Worm (Caenorhabditis elegans): ENCODE results near the gene prx-3.
A peak's percentile ranks its signal among the peaks of the same experiment; 100 is the strongest.

The prx-3 gene

DNA sequence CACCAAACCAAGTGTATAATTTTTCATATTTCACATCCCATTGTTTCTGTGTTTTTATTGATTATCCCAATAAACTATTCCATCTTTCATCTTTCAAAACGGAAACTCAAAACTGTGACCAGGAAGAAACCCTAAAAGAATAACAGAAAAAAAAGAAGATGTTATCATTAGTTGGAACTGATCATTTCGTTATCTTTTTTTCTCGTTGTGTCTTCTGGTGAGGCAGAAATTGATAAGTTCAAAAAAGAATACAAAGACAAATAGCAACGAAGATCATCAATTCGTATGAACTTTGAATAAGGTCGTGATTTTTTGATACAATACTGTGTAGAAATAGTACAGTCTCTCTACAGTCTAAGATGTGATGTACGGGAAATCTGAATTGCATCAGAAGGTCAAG, 30.9 kb downstream of the prx-3 start:
- TF ChIP-seq ceh-83 (GFP tag; optimal IDR thresholded peaks at IDR 0.05), result no peak
- no peak for TF ChIP-seq pha-4 (tag; optimal IDR thresholded peaks at IDR 0.05)
- TF ChIP-seq M03D4.4 (tag; optimal IDR thresholded peaks at IDR 0.05), result no peak
- TF ChIP-seq flh-1 (GFP tag; optimal IDR thresholded peaks at IDR 0.05), result no peak
- no peak for TF ChIP-seq nhr-237 (tag; optimal IDR thresholded peaks at IDR 0.05)
- no peak for TF ChIP-seq tbx-8 (GFP tag; optimal IDR thresholded peaks at IDR 0.05)
- TF ChIP-seq mab-5 (tag; optimal IDR thresholded peaks at IDR 0.05), result no peak
- no peak for TF ChIP-seq lin-32 (GFP tag; optimal IDR thresholded peaks at IDR 0.05)
- no peak for TF ChIP-seq bed-3 (GFP tag; optimal IDR thresholded peaks at IDR 0.05)
- no peak for TF ChIP-seq elt-1 (tag; optimal IDR thresholded peaks at IDR 0.05; ENCODE audit: borderline replicate concordance, insufficient read depth)
- TF ChIP-seq blmp-1 (tag; optimal IDR thresholded peaks at IDR 0.05), result no peak

DNA sequence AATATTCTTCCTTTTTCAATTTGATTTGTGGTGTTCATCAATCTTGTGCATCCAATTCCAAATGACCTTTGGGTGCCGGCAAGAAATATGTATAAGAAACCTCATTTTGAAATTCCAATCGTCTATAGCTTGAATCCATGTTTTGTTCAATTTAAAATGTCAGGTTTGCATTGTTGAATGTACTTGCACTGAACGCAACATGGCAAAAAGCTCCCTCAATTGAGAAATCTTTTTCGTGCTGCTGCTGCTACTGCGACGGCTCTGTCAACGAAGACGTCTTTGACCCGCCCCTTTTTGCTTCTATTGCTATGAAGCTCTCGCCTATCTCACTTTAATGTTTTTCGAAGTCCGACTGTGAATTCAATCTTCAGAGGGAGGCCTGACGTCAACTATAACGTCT, 37.5 kb downstream of the prx-3 start, which contains the start of gene lgc-58:
Gene lgc-58, plus strand, starts transcription at position 301 of the 400 bp plus-strand sequence.
- TF ChIP-seq drap-1 (GFP tag; optimal IDR thresholded peaks at IDR 0.05), result no peak
- no peak for TF ChIP-seq cnd-1 (tag; optimal IDR thresholded peaks at IDR 0.05)
- no peak for TF ChIP-seq lsy-2 (tag; optimal IDR thresholded peaks at IDR 0.05)
- no peak for TF ChIP-seq pha-4 (tag; optimal IDR thresholded peaks at IDR 0.05)
- no peak for TF ChIP-seq blmp-1 (tag; optimal IDR thresholded peaks at IDR 0.05)
- no peak for TF ChIP-seq unc-39 (tag; optimal IDR thresholded peaks at IDR 0.05)
- TF ChIP-seq tbx-8 (GFP tag; optimal IDR thresholded peaks at IDR 0.05), result no peak
- TF ChIP-seq elt-1 (tag; optimal IDR thresholded peaks at IDR 0.05; ENCODE audit: borderline replicate concordance, insufficient read depth), result no peak
- TF ChIP-seq ham-2 (GFP tag; optimal IDR thresholded peaks at IDR 0.05), result no peak
- no peak for TF ChIP-seq ceh-43 (GFP tag; optimal IDR thresholded peaks at IDR 0.05)
- TF ChIP-seq bed-3 (GFP tag; optimal IDR thresholded peaks at IDR 0.05), result no peak
- TF ChIP-seq snpc-4 (tag; optimal IDR thresholded peaks at IDR 0.05), result no peak
- no peak for TF ChIP-seq nhr-237 (tag; optimal IDR thresholded peaks at IDR 0.05)
- TF ChIP-seq sptf-1 (tag; optimal IDR thresholded peaks at IDR 0.05), result no peak
- TF ChIP-seq zip-8 (tag; optimal IDR thresholded peaks at IDR 0.05), result no peak
- TF ChIP-seq nhr-12 (tag; optimal IDR thresholded peaks at IDR 0.05), result no peak
- TF ChIP-seq nhr-28 (tag; optimal IDR thresholded peaks at IDR 0.05), result no peak

DNA sequence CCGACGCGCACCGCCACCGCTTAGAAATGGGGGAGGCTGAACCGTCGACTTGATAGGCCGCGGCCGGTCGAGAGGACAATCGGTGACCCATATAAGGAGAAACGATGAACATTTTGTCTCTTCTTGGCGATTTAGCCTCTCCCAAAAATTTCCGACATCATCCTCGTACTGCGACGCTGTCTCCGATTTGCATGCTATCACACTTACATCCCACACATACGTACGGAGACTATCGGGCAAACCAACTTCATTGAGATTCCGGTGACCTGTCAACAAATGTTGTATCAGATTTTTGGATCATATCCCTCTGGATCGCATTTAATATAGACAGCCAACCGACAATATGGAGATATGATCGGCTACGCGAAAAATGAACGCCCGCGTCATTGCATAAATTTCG, 46.1 kb downstream of the prx-3 start:
- TF ChIP-seq mep-1 (tag; optimal IDR thresholded peaks at IDR 0.05) (no peak), ceh-83 (GFP tag; optimal IDR thresholded peaks at IDR 0.05) (no peak), ham-2 (GFP tag; optimal IDR thresholded peaks at IDR 0.05) (peak; percentile 82), nhr-237 (tag; optimal IDR thresholded peaks at IDR 0.05) (no peak), snpc-4 (tag; optimal IDR thresholded peaks at IDR 0.05) (no peak), tbx-8 (GFP tag; optimal IDR thresholded peaks at IDR 0.05) (no peak), elt-1 (tag; optimal IDR thresholded peaks at IDR 0.05; ENCODE audit: borderline replicate concordance, insufficient read depth) (peak; percentile 79), nhr-28 (tag; optimal IDR thresholded peaks at IDR 0.05) (no peak), zip-8 (tag; optimal IDR thresholded peaks at IDR 0.05) (no peak), mls-2 (tag; optimal IDR thresholded peaks at IDR 0.05) (no peak), lsy-2 (tag; optimal IDR thresholded peaks at IDR 0.05) (no peak), unc-39 (tag; optimal IDR thresholded peaks at IDR 0.05) (no peak)

DNA sequence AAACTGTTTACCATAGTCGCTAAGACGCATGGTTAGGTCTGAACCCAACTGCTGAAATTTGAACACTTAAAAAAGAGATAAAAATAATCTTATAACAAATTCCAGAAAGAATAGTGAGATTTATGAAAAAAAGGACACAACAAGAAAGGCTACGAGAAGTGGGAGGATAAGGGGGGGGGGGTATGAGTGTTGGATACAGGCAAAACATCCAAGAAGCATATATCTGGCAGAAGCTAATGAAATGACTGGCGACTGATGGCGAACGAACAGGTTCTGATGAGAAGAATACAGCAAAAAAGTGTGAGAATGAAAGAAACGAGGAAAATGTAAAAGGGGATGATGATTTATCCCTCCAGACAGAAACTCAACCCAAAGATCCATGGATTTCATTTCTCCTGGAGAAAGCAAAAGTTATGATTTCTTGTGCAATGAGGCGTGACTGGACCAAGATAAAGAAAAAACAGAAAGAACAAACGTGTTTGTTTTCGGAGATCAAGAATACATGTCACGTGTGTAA, 46.7 kb downstream of the prx-3 start, which contains the start of gene ptr-4:
Gene ptr-4, minus strand, starts transcription at position 51 of the 517 bp plus-strand sequence.
- no peak for TF ChIP-seq cnd-1 (tag; optimal IDR thresholded peaks at IDR 0.05)
- no peak for TF ChIP-seq bed-3 (GFP tag; optimal IDR thresholded peaks at IDR 0.05)
- TF ChIP-seq M03D4.4 (tag; optimal IDR thresholded peaks at IDR 0.05), result no peak
- no peak for TF ChIP-seq unc-62 (GFP tag; optimal IDR thresholded peaks at IDR 0.05)
- no peak for TF ChIP-seq mab-5 (tag; optimal IDR thresholded peaks at IDR 0.05)

DNA sequence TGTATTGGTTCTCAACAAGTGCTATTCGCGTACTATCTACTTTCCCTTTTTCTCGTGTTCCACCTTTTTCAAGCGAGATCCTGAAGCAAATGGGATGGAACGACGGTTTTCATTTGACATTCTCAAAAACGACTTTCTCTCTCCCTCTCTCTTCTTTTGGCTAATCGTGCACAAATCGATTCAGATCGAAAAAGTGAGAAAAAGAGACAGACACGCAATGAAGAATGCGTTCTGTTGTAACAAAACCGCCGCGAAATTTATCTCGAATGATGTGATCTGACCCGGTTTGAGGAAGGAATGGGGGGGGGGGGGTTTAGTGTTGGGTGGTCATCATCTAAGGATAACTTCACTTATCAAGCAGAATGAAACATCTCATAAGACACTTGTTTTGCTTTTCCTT, 48.3 kb downstream of the prx-3 start:
- TF ChIP-seq ceh-43 (GFP tag; optimal IDR thresholded peaks at IDR 0.05) (no peak), ces-1 (GFP tag; optimal IDR thresholded peaks at IDR 0.05) (no peak)

Data from whole organism, mixed stage, embryonic.